Fruit fly (Drosophila melanogaster): ENCODE data around the gene Hf.

The Hf gene

dm6 chr2L:19961585-19961984, 5.9 kb downstream of the Hf start, which contains the start of gene CG42866:
Gene CG42866 (minus strand): TSS chr2L:19961685.
- TF ChIP-seq br (GFP tag; optimal IDR thresholded peaks at IDR 0.05) = no peak
- no peak for TF ChIP-seq Mio (GFP tag; optimal IDR thresholded peaks at IDR 0.05)
- no peak for TF ChIP-seq CrebA (GFP tag; optimal IDR thresholded peaks at IDR 0.05; ENCODE audit: borderline replicate concordance)
- TF ChIP-seq GATAd (GFP tag; optimal IDR thresholded peaks at IDR 0.05) = no peak
- TF ChIP-seq rgr (GFP tag; optimal IDR thresholded peaks at IDR 0.05) = no peak
- TF ChIP-seq sv (GFP tag; optimal IDR thresholded peaks at IDR 0.05) = no peak
- no peak for TF ChIP-seq Rel (GFP tag; optimal IDR thresholded peaks at IDR 0.05)
- TF ChIP-seq Rel (tag; optimal IDR thresholded peaks at IDR 0.05) = no peak
- no peak for TF ChIP-seq Abd-B (GFP tag; optimal IDR thresholded peaks at IDR 0.05)
- no peak for TF ChIP-seq sage (GFP tag; optimal IDR thresholded peaks at IDR 0.05)

dm6 chr2L:19960930-19961329, 6.6 kb downstream of the Hf start, which contains the start of gene CG34051:
Gene CG34051 (minus strand): TSS chr2L:19961030.
- TF ChIP-seq Vsx2 (GFP tag; optimal IDR thresholded peaks at IDR 0.05; ENCODE audit: partially characterized antibody) (no peak), sv (GFP tag; optimal IDR thresholded peaks at IDR 0.05) (no peak), dl (GFP tag; optimal IDR thresholded peaks at IDR 0.05; ENCODE audit: insufficient read depth in 1 of 2, partially characterized antibody in 2 of 2) (no peak), Hnf4 (GFP tag; optimal IDR thresholded peaks at IDR 0.05) (no peak), tai (GFP tag; optimal IDR thresholded peaks at IDR 0.05) (no peak), usp (GFP tag; optimal IDR thresholded peaks at IDR 0.05) (no peak), Sp1 (GFP tag; optimal IDR thresholded peaks at IDR 0.05) (no peak), N (GFP tag; optimal IDR thresholded peaks at IDR 0.05) (no peak), foxo (GFP tag; optimal IDR thresholded peaks at IDR 0.05) (no peak), Hr83 (GFP tag; optimal IDR thresholded peaks at IDR 0.05; ENCODE audit: poor library complexity, severe bottlenecking) (no peak), CG9705 (GFP tag; optimal IDR thresholded peaks at IDR 0.05) (no peak), fru (GFP tag; optimal IDR thresholded peaks at IDR 0.05) (no peak), Myc (optimal IDR thresholded peaks at IDR 0.05) (no peak), br (GFP tag; optimal IDR thresholded peaks at IDR 0.05) (no peak), Dfd (GFP tag; optimal IDR thresholded peaks at IDR 0.05) (no peak), CrebA (GFP tag; optimal IDR thresholded peaks at IDR 0.05; ENCODE audit: borderline replicate concordance) (no peak), OdsH (GFP tag; optimal IDR thresholded peaks at IDR 0.05) (no peak), rgr (GFP tag; optimal IDR thresholded peaks at IDR 0.05) (no peak), CG32264 (GFP tag; optimal IDR thresholded peaks at IDR 0.05) (no peak), lola (GFP tag; optimal IDR thresholded peaks at IDR 0.05) (no peak)

- TF ChIP-seq fru (GFP tag; optimal IDR thresholded peaks at IDR 0.05) (no peak), foxo (GFP tag; optimal IDR thresholded peaks at IDR 0.05) (no peak), usp (GFP tag; optimal IDR thresholded peaks at IDR 0.05) (no peak), Vsx2 (GFP tag; optimal IDR thresholded peaks at IDR 0.05; ENCODE audit: partially characterized antibody) (peak; percentile 57), CG32264 (GFP tag; optimal IDR thresholded peaks at IDR 0.05) (no peak), sage (GFP tag; optimal IDR thresholded peaks at IDR 0.05) (peak; percentile 43), Dfd (GFP tag; optimal IDR thresholded peaks at IDR 0.05) (no peak), dmrt93B (GFP tag; optimal IDR thresholded peaks at IDR 0.05) (no peak), rgr (GFP tag; optimal IDR thresholded peaks at IDR 0.05) (no peak), jim (GFP tag; optimal IDR thresholded peaks at IDR 0.05) (no peak)
Observed at dm6 chr2L:19958520-19959161, 8.8 kb downstream of the Hf start, which contains the start of gene COX4. Gene COX4 (plus strand): TSS chr2L:19958713.

dm6 chr2L:19952221-19952620, 15.3 kb downstream of the Hf start:
- TF ChIP-seq Rel (GFP tag; optimal IDR thresholded peaks at IDR 0.05) (no peak), Rel (tag; optimal IDR thresholded peaks at IDR 0.05) (no peak), GATAd (GFP tag; optimal IDR thresholded peaks at IDR 0.05) (no peak), brk (GFP tag; optimal IDR thresholded peaks at IDR 0.05) (no peak), pan (optimal IDR thresholded peaks at IDR 0.05) (no peak), foxo (GFP tag; optimal IDR thresholded peaks at IDR 0.05) (no peak), HLH106 (tag; optimal IDR thresholded peaks at IDR 0.05) (no peak), Sp1 (GFP tag; optimal IDR thresholded peaks at IDR 0.05) (no peak), rgr (GFP tag; optimal IDR thresholded peaks at IDR 0.05) (no peak), fru (GFP tag; optimal IDR thresholded peaks at IDR 0.05) (no peak), Hnf4 (GFP tag; optimal IDR thresholded peaks at IDR 0.05) (no peak), psq (GFP tag; optimal IDR thresholded peaks at IDR 0.05) (no peak), sv (GFP tag; optimal IDR thresholded peaks at IDR 0.05) (no peak), CG9705 (GFP tag; optimal IDR thresholded peaks at IDR 0.05) (no peak), Vsx2 (GFP tag; optimal IDR thresholded peaks at IDR 0.05; ENCODE audit: partially characterized antibody) (no peak), br (GFP tag; optimal IDR thresholded peaks at IDR 0.05) (no peak), h (GFP tag; optimal IDR thresholded peaks at IDR 0.05) (no peak), ey (GFP tag; optimal IDR thresholded peaks at IDR 0.05) (no peak), woc (GFP tag; optimal IDR thresholded peaks at IDR 0.05) (no peak)

Data from whole organism, wandering third instar larva.